Fruit fly (Drosophila melanogaster): ENCODE data around the gene Dpck.

The Dpck gene

DNA sequence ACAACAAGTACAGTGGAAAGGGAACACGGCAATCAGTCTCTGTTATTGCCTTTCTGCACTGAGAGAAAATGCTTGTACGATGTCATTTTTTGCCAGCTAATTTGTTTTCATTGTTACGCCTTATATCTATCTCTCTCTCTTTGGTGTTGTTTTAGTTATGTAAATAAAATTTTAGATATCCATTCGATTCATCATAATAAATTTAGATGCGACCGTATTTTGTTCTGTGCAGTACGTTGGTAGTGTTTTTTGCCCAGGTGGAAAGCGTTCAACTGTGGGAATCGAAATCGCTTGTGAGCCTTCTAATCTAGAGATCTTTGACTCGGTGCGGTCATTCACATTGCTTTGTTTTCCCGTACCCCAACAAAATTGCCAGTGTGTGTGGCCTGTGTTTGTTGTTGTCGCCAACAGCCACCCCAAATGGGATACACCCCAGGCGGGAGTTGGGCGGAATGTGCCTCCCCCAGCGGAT, 6.2 kb upstream of the Dpck start (continued):
- no peak for TF ChIP-seq CG11085 (GFP tag; IDR thresholded peaks at IDR 0.05)
- TF ChIP-seq CG9797 (GFP tag; optimal IDR thresholded peaks at IDR 0.05) = no peak
- no peak for TF ChIP-seq nerfin-2 (GFP tag; IDR thresholded peaks at IDR 0.05; ENCODE audit: partially characterized antibody)
- TF ChIP-seq CG17912 (GFP tag; optimal IDR thresholded peaks at IDR 0.05) = no peak
- TF ChIP-seq toy (GFP tag; IDR thresholded peaks at IDR 0.05) = no peak
- TF ChIP-seq sd (tag; optimal IDR thresholded peaks at IDR 0.05) = peak; percentile 50
- no peak for TF ChIP-seq CG42726 (GFP tag; IDR thresholded peaks at IDR 0.05; ENCODE audit: partially characterized antibody)
- TF ChIP-seq CG8290 (GFP tag; optimal IDR thresholded peaks at IDR 0.05) = peak; percentile 72
- TF ChIP-seq CG8290 (tag; optimal IDR thresholded peaks at IDR 0.05) = peak; percentile 23 to 79
- peak; percentile 89 for TF ChIP-seq NfI (GFP tag; optimal IDR thresholded peaks at IDR 0.05)
- TF ChIP-seq Jarid2 (GFP tag; optimal IDR thresholded peaks at IDR 0.05) = peak; percentile 54
- peak; percentile 77 for TF ChIP-seq CrebB (tag; optimal IDR thresholded peaks at IDR 0.05)
- peak; percentile 92 for TF ChIP-seq CG10979 (tag; optimal IDR thresholded peaks at IDR 0.05)
- TF ChIP-seq CG7556 (GFP tag; optimal IDR thresholded peaks at IDR 0.05) = peak; percentile 87
- no peak for TF ChIP-seq sisA (GFP tag; IDR thresholded peaks at IDR 0.05)
- no peak for TF ChIP-seq amos (GFP tag; IDR thresholded peaks at IDR 0.05; ENCODE audit: partially characterized antibody)
- peak; percentile 71 for TF ChIP-seq kay (GFP tag; optimal IDR thresholded peaks at IDR 0.05)
- TF ChIP-seq Dip2 (GFP tag; IDR thresholded peaks at IDR 0.05) = no peak
- TF ChIP-seq CG4360 (GFP tag; IDR thresholded peaks at IDR 0.05) = no peak
- no peak for TF ChIP-seq Atf6 (GFP tag; IDR thresholded peaks at IDR 0.05)
- TF ChIP-seq sima (GFP tag; optimal IDR thresholded peaks at IDR 0.05) = peak; percentile 3
- TF ChIP-seq Trl (optimal IDR thresholded peaks at IDR 0.05) = peak in 1 of 2 experiments; percentile 4
- TF ChIP-seq Trl (GFP tag; optimal IDR thresholded peaks at IDR 0.05) = peak; percentile 88
- peak; percentile 66 for TF ChIP-seq CG1529 (GFP tag; optimal IDR thresholded peaks at IDR 0.05)
- TF ChIP-seq org-1 (GFP tag; optimal IDR thresholded peaks at IDR 0.05) = peak; percentile 80
- no peak for TF ChIP-seq al (GFP tag; IDR thresholded peaks at IDR 0.05)
- TF ChIP-seq p53 (GFP tag; optimal IDR thresholded peaks at IDR 0.05) = peak; percentile 47
- peak; percentile 88 for TF ChIP-seq cwo (GFP tag; optimal IDR thresholded peaks at IDR 0.05)
- TF ChIP-seq Sin3A (optimal IDR thresholded peaks at IDR 0.05) = no peak
- peak; percentile 73 for TF ChIP-seq Spps (tag; optimal IDR thresholded peaks at IDR 0.05)
- peak; percentile 85 for TF ChIP-seq tio (GFP tag; optimal IDR thresholded peaks at IDR 0.05)
- TF ChIP-seq CG15479 (GFP tag; optimal IDR thresholded peaks at IDR 0.05) = no peak
- TF ChIP-seq CG15514 (GFP tag; optimal IDR thresholded peaks at IDR 0.05) = peak; percentile 81
- TF ChIP-seq E2f2 (GFP tag; IDR thresholded peaks at IDR 0.05) = no peak
- TF ChIP-seq HHEX (GFP tag; optimal IDR thresholded peaks at IDR 0.05) = peak; percentile 86
- TF ChIP-seq dmrt11E (tag; optimal IDR thresholded peaks at IDR 0.05) = peak; percentile 82
- no peak for TF ChIP-seq Taf1 (GFP tag; IDR thresholded peaks at IDR 0.05)
- TF ChIP-seq oc (tag; optimal IDR thresholded peaks at IDR 0.05) = peak; percentile 87
- no peak for TF ChIP-seq CkIIα-i1 (GFP tag; IDR thresholded peaks at IDR 0.05)
- peak; percentile 48 for TF ChIP-seq CG4617 (GFP tag; optimal IDR thresholded peaks at IDR 0.05; ENCODE audit: borderline replicate concordance)
- no peak for TF ChIP-seq ken (GFP tag; IDR thresholded peaks at IDR 0.05)
- peak; percentile 90 for TF ChIP-seq Oli (tag; optimal IDR thresholded peaks at IDR 0.05)
- peak; percentile 88 for TF ChIP-seq Ssrp (tag; optimal IDR thresholded peaks at IDR 0.05)
- peak; percentile 70 for TF ChIP-seq CG3995 (GFP tag; optimal IDR thresholded peaks at IDR 0.05)
- TF ChIP-seq her (GFP tag; optimal IDR thresholded peaks at IDR 0.05) = peak; percentile 85
- peak; percentile 96 for TF ChIP-seq CG2120 (GFP tag; optimal IDR thresholded peaks at IDR 0.05)
- no peak for TF ChIP-seq sqz (GFP tag; optimal IDR thresholded peaks at IDR 0.05)
- TF ChIP-seq CG16863 (GFP tag; optimal IDR thresholded peaks at IDR 0.05) = peak; percentile 87
- TF ChIP-seq Eip74EF (GFP tag; optimal IDR thresholded peaks at IDR 0.05) = peak in 1 of 2 experiments; percentile 72
- no peak for TF ChIP-seq sim (GFP tag; IDR thresholded peaks at IDR 0.05)
- TF ChIP-seq nmo (GFP tag; optimal IDR thresholded peaks at IDR 0.05) = peak; percentile 91

Measured in whole organism, embryonic.